Worm (Caenorhabditis elegans) whole organism, late embryonic: ENCODE results near the gene C44E12.1.

ENCODE experiments used
- ama-1 ChIP-seq: fragments of 150-350 bp; optimal IDR thresholded peaks from 2 replicates; lab custom pipeline; 2014
- ceh-30 ChIP-seq: fragments of 150-350 bp; optimal IDR thresholded peaks from 2 replicates; lab custom pipeline; 2014; ENCODE audit warnings: missing biosample characterization, missing genetic modification characterization
- lin-11 ChIP-seq: fragments of 200-800 bp; sonication (Bioruptor generic); optimal IDR thresholded peaks from 2 replicates; lab custom pipeline; 2018; ENCODE audit warnings: mild to moderate bottlenecking, missing genetic modification characterization, missing compliant biosample characterization
- sox-2 ChIP-seq: fragments of 200-800 bp; sonication (Bioruptor generic); IDR thresholded peaks from 2 replicates; pipeline ENCODE4 v1.3.6; 2022; ENCODE audit warnings: missing genetic modification reagents, missing genetic modification characterization, missing compliant biosample characterization
- tbx-2 ChIP-seq: sonication (generic microtip); optimal IDR thresholded peaks from 2 replicates; lab custom pipeline; 2016; ENCODE audit warnings: missing genetic modification characterization, missing compliant biosample characterization
- unc-86 ChIP-seq: sonication (generic microtip); optimal IDR thresholded peaks from 2 replicates; lab custom pipeline; 2016; ENCODE audit warnings: missing genetic modification characterization, missing compliant biosample characterization

DNA sequence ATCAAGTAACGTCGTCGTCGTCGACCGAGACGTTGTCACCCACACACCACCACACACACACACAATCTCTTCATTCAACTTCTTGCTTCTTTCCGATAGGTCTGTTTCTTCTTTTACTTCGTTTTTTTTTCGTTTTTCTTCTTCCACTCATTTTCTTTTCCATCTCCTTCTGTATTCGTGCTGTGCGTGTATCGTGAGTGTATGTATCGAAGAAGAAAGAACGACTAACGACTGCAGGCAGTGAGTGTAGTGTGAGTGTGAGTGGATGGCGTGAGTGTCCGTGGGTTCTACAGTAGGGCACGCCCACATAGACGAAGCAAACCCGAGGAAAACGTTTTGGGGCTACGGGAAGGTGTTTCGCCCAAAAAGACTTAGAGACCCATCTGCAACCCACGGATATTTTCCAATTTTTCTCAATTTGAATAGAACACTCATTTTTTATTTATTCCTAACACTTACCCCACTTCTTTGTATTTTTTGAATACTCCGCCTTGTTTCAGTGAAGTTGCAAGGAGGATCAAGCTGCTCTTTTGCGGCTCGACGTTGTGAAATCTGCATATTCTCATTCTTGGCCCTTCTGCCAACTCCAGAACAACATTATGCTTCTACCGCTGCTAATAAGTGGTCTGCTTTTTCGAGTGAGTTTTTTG, 11.0 kb upstream of the C44E12.1 start, which contains the start of gene adt-2:
- no peak for TF ChIP-seq sox-2 (GFP tag; lab: Robert Waterston, UW)
- TF ChIP-seq lin-11 (tag; lab: Kevin White, UChicago), result no peak
- no peak for TF ChIP-seq ama-1 (lab: Kevin White, UChicago)
- TF ChIP-seq ceh-30 (tag; lab: Kevin White, UChicago), result no peak
- no peak for TF ChIP-seq tbx-2
- no peak for TF ChIP-seq unc-86
